Fruit fly (Drosophila melanogaster) whole organism, pupa: ENCODE measurements around the gene CG1409.

Source experiments
- CG10348 ChIP-seq: fragments of 200-800 bp; sonication (Bioruptor generic); IDR thresholded peaks from 2 replicates; pipeline ENCODE4 v1.3.6; 2022; ENCODE audit warnings: missing biosample characterization, missing genetic modification characterization
- CG12605 ChIP-seq: fragments of 200-800 bp; sonication (Bioruptor generic); IDR thresholded peaks from 2 replicates; pipeline ENCODE4 v1.3.6; 2022; ENCODE audit warnings: missing biosample characterization, missing genetic modification characterization
- CG13204 ChIP-seq: fragments of 200-800 bp; sonication (Bioruptor generic); optimal IDR thresholded peaks from 2 replicates; lab custom pipeline; 2018; ENCODE audit warnings: missing biosample characterization, mild to moderate bottlenecking, missing genetic modification characterization, moderate library complexity
- CG14655 ChIP-seq: fragments of 200-800 bp; sonication (Bioruptor generic); optimal IDR thresholded peaks from 3 replicates; lab custom pipeline; 2017; ENCODE audit warnings: mild to moderate bottlenecking, missing biosample characterization, missing genetic modification reagents, missing genetic modification characterization
- CG15710 ChIP-seq: fragments of 200-800 bp; sonication (Bioruptor generic); optimal IDR thresholded peaks from 2 replicates; lab custom pipeline; 2018; ENCODE audit warnings: missing biosample characterization, mild to moderate bottlenecking, missing genetic modification characterization, moderate library complexity
- CG17806 ChIP-seq: fragments of 200-800 bp; sonication (Bioruptor generic); optimal IDR thresholded peaks from 2 replicates; lab custom pipeline; 2018; ENCODE audit warnings: missing biosample characterization, mild to moderate bottlenecking, missing genetic modification characterization, moderate library complexity
- CG32121 ChIP-seq: fragments of 200-800 bp; sonication (Bioruptor generic); IDR thresholded peaks from 2 replicates; pipeline ENCODE4 v1.3.6; 2022; ENCODE audit warnings: missing biosample characterization, missing genetic modification characterization
- CG34367 ChIP-seq: fragments of 200-800 bp; sonication (Bioruptor generic); optimal IDR thresholded peaks from 2 replicates; lab custom pipeline; 2018; ENCODE audit warnings: missing biosample characterization, mild to moderate bottlenecking, missing genetic modification characterization
- CG4496 ChIP-seq: fragments of 200-800 bp; sonication (Bioruptor generic); IDR thresholded peaks from 3 replicates; pipeline ENCODE4 v1.3.6; 2022; ENCODE audit warnings: missing biosample characterization, missing genetic modification characterization
- CG8159 ChIP-seq: fragments of 200-800 bp; sonication (Bioruptor generic); optimal IDR thresholded peaks from 3 replicates; lab custom pipeline; 2018; ENCODE audit warnings: missing biosample characterization, mild to moderate bottlenecking, missing genetic modification characterization, moderate library complexity
- CG8301 ChIP-seq: fragments of 200-800 bp; sonication (Bioruptor generic); optimal IDR thresholded peaks from 2 replicates; lab custom pipeline; 2018; ENCODE audit warnings: missing biosample characterization, mild to moderate bottlenecking, missing genetic modification characterization
- CG9948 ChIP-seq: fragments of 200-800 bp; sonication (Bioruptor generic); optimal IDR thresholded peaks from 2 replicates; lab custom pipeline; 2018; ENCODE audit warnings: missing biosample characterization, mild to moderate bottlenecking, missing genetic modification characterization, moderate library complexity
- D1 ChIP-seq: fragments of 200-800 bp; sonication (Bioruptor generic); optimal IDR thresholded peaks from 2 replicates; lab custom pipeline; 2018; ENCODE audit warnings: missing biosample characterization, mild to moderate bottlenecking, missing genetic modification characterization, moderate library complexity
- EcR ChIP-seq: fragments of 200-800 bp; sonication (Bioruptor generic); optimal IDR thresholded peaks from 3 replicates; lab custom pipeline; 2019; ENCODE audit warnings: missing biosample characterization, missing genetic modification characterization, mild to moderate bottlenecking, moderate library complexity, missing genetic modification reagents
- Ets98B ChIP-seq: fragments of 200-800 bp; sonication (Bioruptor generic); IDR thresholded peaks from 2 replicates; pipeline ENCODE4 v1.3.6; 2022; ENCODE audit warnings: missing biosample characterization, missing genetic modification characterization
- Pif1A ChIP-seq: fragments of 200-800 bp; sonication (Bioruptor generic); optimal IDR thresholded peaks from 3 replicates; lab custom pipeline; 2016; ENCODE audit warnings: missing biosample characterization, missing genetic modification characterization
- Pif1B ChIP-seq: fragments of 200-800 bp; sonication (Bioruptor generic); optimal IDR thresholded peaks from 3 replicates; lab custom pipeline; 2016; ENCODE audit warnings: missing biosample characterization, missing genetic modification characterization
- Snoo ChIP-seq: fragments of 200-800 bp; sonication (Bioruptor generic); optimal IDR thresholded peaks from 3 replicates; lab custom pipeline; 2017; ENCODE audit warnings: missing biosample characterization, mild to moderate bottlenecking, missing genetic modification characterization, inconsistent platforms
- fd96Ca ChIP-seq: fragments of 200-800 bp; sonication (Bioruptor generic); IDR thresholded peaks from 3 replicates; pipeline ENCODE4 v1.3.6; 2022; ENCODE audit warnings: missing biosample characterization, missing genetic modification characterization
- gl ChIP-seq: fragments of 200-800 bp; sonication (Bioruptor generic); optimal IDR thresholded peaks from 2 replicates; lab custom pipeline; 2018; ENCODE audit warnings: missing biosample characterization, mild to moderate bottlenecking, missing genetic modification characterization
- rn ChIP-seq: fragments of 200-800 bp; sonication (Bioruptor generic); IDR thresholded peaks from 2 replicates; pipeline ENCODE4 v1.3.6; 2022; ENCODE audit warnings: missing biosample characterization, missing genetic modification characterization

Gene CG1409

dm6 chrX:7873172-7873930, 15.4 kb downstream of the CG1409 start, which contains the start of gene dec:
Gene dec (minus strand): TSS chrX:7873222.
- no peak for TF ChIP-seq D1 (tag; lab: Kevin White, UChicago)
- TF ChIP-seq CG9948: no peak
- TF ChIP-seq gl (tag; lab: Kevin White, UChicago): no peak
- no peak for TF ChIP-seq EcR
- TF ChIP-seq CG34367: no peak
- TF ChIP-seq fd96Ca (GFP tag; lab: Robert Waterston, UW): no peak
- TF ChIP-seq CG8159 (tag; lab: Kevin White, UChicago): no peak
- TF ChIP-seq Ets98B: no peak
- TF ChIP-seq Pif1A: no peak
- TF ChIP-seq CG13204 (GFP tag; lab: Kevin White, UChicago): no peak
- no peak for TF ChIP-seq Pif1B

dm6 chrX:7874094-7874493, 16.1 kb downstream of the CG1409 start, which contains the start of gene Ir7c:
Gene Ir7c (plus strand): TSS chrX:7874394.
- TF ChIP-seq CG8301 (tag; lab: Kevin White, UChicago) (no peak), CG4496 (GFP tag; lab: Robert Waterston, UW) (no peak), CG17806 (tag; lab: Kevin White, UChicago) (no peak), D1 (tag; lab: Kevin White, UChicago) (no peak), Pif1A (no peak), rn (GFP tag; lab: Robert Waterston, UW) (no peak), Ets98B (no peak)

- TF ChIP-seq EcR (no peak), Pif1B (no peak), CG13204 (GFP tag; lab: Kevin White, UChicago) (no peak), CG34367 (no peak), CG12605 (no peak), CG32121 (GFP tag; lab: Robert Waterston, UW) (no peak), D1 (tag; lab: Kevin White, UChicago) (no peak), CG9948 (no peak), Ets98B (no peak), CG15710 (tag; lab: Kevin White, UChicago) (no peak), CG8159 (tag; lab: Kevin White, UChicago) (no peak), CG4496 (GFP tag; lab: Robert Waterston, UW) (no peak), fd96Ca (GFP tag; lab: Robert Waterston, UW) (no peak), CG10348 (no peak)
Measured at dm6 chrX:7878736-7879135, 20.8 kb downstream of the CG1409 start, which contains the start of gene Ir7d. Gene Ir7d (minus strand): TSS chrX:7878836.

dm6 chrX:7881579-7881978, 23.6 kb downstream of the CG1409 start, which contains the start of gene Ir7e:
Gene Ir7e (minus strand): TSS chrX:7881679.
- TF ChIP-seq CG8301 (tag; lab: Kevin White, UChicago): no peak
- TF ChIP-seq CG9948: no peak
- no peak for TF ChIP-seq EcR
- TF ChIP-seq CG13204 (GFP tag; lab: Kevin White, UChicago): no peak
- no peak for TF ChIP-seq CG14655 (GFP tag; lab: Kevin White, UChicago)
- TF ChIP-seq gl (tag; lab: Kevin White, UChicago): no peak
- TF ChIP-seq, all 21 proteins: peak for 0

dm6 chrX:7883926-7884325, 26.0 kb downstream of the CG1409 start, which contains the start of gene Ir7f:
Gene Ir7f (minus strand): TSS chrX:7884026.
- no peak for TF ChIP-seq CG34367
- TF ChIP-seq CG15710 (tag; lab: Kevin White, UChicago): no peak

dm6 chrX:7884360-7884759, 26.4 kb downstream of the CG1409 start, which contains the start of gene Ir7g:
Gene Ir7g (plus strand): TSS chrX:7884660.
- TF ChIP-seq CG8159 (tag; lab: Kevin White, UChicago) (no peak), CG32121 (GFP tag; lab: Robert Waterston, UW) (no peak), CG4496 (GFP tag; lab: Robert Waterston, UW) (no peak), CG15710 (tag; lab: Kevin White, UChicago) (no peak), CG10348 (no peak), CG14655 (GFP tag; lab: Kevin White, UChicago) (no peak), CG8301 (tag; lab: Kevin White, UChicago) (no peak), CG17806 (tag; lab: Kevin White, UChicago) (no peak), Pif1B (no peak)

dm6 chrX:7888386-7889024, 30.5 kb downstream of the CG1409 start, which contains the start of gene Acat1:
Gene Acat1 (minus strand): TSS chrX:7888785.
- TF ChIP-seq CG10348 (no peak), CG12605 (peak; percentile 52), CG8301 (tag; lab: Kevin White, UChicago) (peak; percentile 52), CG34367 (peak; percentile 47), fd96Ca (GFP tag; lab: Robert Waterston, UW) (no peak), CG4496 (GFP tag; lab: Robert Waterston, UW) (peak; percentile 78), CG15710 (tag; lab: Kevin White, UChicago) (peak; percentile 55), gl (tag; lab: Kevin White, UChicago) (no peak), Ets98B (peak; percentile 62; the same call in 1 of the 2 replicates), CG9948 (no peak), D1 (tag; lab: Kevin White, UChicago) (peak; percentile 32), EcR (no peak), CG32121 (GFP tag; lab: Robert Waterston, UW) (peak; percentile 48; the same call in 1 of the 2 replicates), CG8159 (tag; lab: Kevin White, UChicago) (peak; percentile 52), Pif1B (peak; percentile 81), CG13204 (GFP tag; lab: Kevin White, UChicago) (no peak), Pif1A (peak; percentile 80), rn (GFP tag; lab: Robert Waterston, UW) (peak; percentile 63; the same call in 1 of the 2 replicates), CG14655 (GFP tag; lab: Kevin White, UChicago) (peak; percentile 55), Snoo (tag; lab: Kevin White, UChicago) (no peak), CG17806 (tag; lab: Kevin White, UChicago) (peak; percentile 65)
